Fruit fly (Drosophila melanogaster) whole organism, prepupa: ENCODE measurements around the gene Awh.

Source experiments
- Blimp-1 ChIP-seq: fragments of 200-800 bp; sonication (Bioruptor generic); optimal IDR thresholded peaks from 3 replicates; lab custom pipeline; 2017; ENCODE audit warnings: missing biosample characterization, missing genetic modification characterization, mild to moderate bottlenecking, moderate library complexity, missing genetic modification reagents
- CG10631 ChIP-seq: fragments of 200-800 bp; sonication (Bioruptor generic); optimal IDR thresholded peaks from 2 replicates; lab custom pipeline; 2016; ENCODE audit warnings: missing biosample characterization, missing genetic modification characterization
- CG10669 ChIP-seq: fragments of 200-800 bp; sonication (Bioruptor generic); optimal IDR thresholded peaks from 3 replicates; lab custom pipeline; 2018; ENCODE audit warnings: missing biosample characterization, mild to moderate bottlenecking, missing genetic modification characterization, moderate library complexity
- CG11294 ChIP-seq: fragments of 200-800 bp; sonication (Bioruptor generic); IDR thresholded peaks from 2 replicates; pipeline ENCODE4 v1.3.6; 2022; ENCODE audit warnings: missing biosample characterization, missing genetic modification characterization
- CG11762 ChIP-seq: fragments of 200-800 bp; sonication (Bioruptor generic); optimal IDR thresholded peaks from 3 replicates; lab custom pipeline; 2016; ENCODE audit warnings: missing biosample characterization, missing genetic modification characterization; ENCODE audit not compliant: insufficient read depth
- CG11902 ChIP-seq: fragments of 200-800 bp; sonication (Bioruptor generic); optimal IDR thresholded peaks from 3 replicates; lab custom pipeline; 2016; ENCODE audit warnings: missing biosample characterization, missing genetic modification characterization
- CG15336 ChIP-seq: fragments of 200-800 bp; sonication (Bioruptor generic); IDR thresholded peaks from 2 replicates; pipeline ENCODE4 v1.3.6; 2022; ENCODE audit warnings: missing biosample characterization, missing genetic modification characterization
- CG1621 ChIP-seq: fragments of 200-800 bp; sonication (Bioruptor generic); optimal IDR thresholded peaks from 3 replicates; lab custom pipeline; 2018; ENCODE audit warnings: missing biosample characterization, mild to moderate bottlenecking, missing genetic modification characterization
- CG3032 ChIP-seq: fragments of 200-800 bp; optimal IDR thresholded peaks from 2 replicates; lab custom pipeline; 2019; ENCODE audit warnings: missing biosample characterization, mild to moderate bottlenecking, missing genetic modification characterization, moderate library complexity
- CG31627 ChIP-seq: fragments of 200-800 bp; sonication (Bioruptor generic); optimal IDR thresholded peaks from 3 replicates; lab custom pipeline; 2016; ENCODE audit warnings: missing biosample characterization, missing genetic modification characterization
- CG34406 ChIP-seq: fragments of 200-800 bp; sonication (Bioruptor generic); optimal IDR thresholded peaks from 3 replicates; lab custom pipeline; 2016; ENCODE audit warnings: missing biosample characterization, missing genetic modification characterization
- CG4318 ChIP-seq: fragments of 200-800 bp; sonication (Bioruptor generic); optimal IDR thresholded peaks from 3 replicates; lab custom pipeline; 2017; ENCODE audit warnings: missing biosample characterization, mild to moderate bottlenecking, missing genetic modification characterization
- CG6163 ChIP-seq: fragments of 200-800 bp; sonication (Bioruptor generic); IDR thresholded peaks from 3 replicates; pipeline ENCODE4 v1.3.6; 2022; ENCODE audit warnings: missing biosample characterization, missing genetic modification characterization
- CG6276 ChIP-seq: fragments of 200-800 bp; sonication (Bioruptor generic); optimal IDR thresholded peaks from 2 replicates; lab custom pipeline; 2017; ENCODE audit warnings: missing biosample characterization, mild to moderate bottlenecking, missing genetic modification characterization
- CG6792 ChIP-seq: fragments of 200-800 bp; sonication (Bioruptor generic); optimal IDR thresholded peaks from 3 replicates; lab custom pipeline; 2016; ENCODE audit warnings: missing biosample characterization, missing genetic modification characterization
- CG6808 ChIP-seq: fragments of 200-800 bp; sonication (Bioruptor generic); optimal IDR thresholded peaks from 3 replicates; lab custom pipeline; 2017; ENCODE audit warnings: missing biosample characterization, missing genetic modification characterization, mild to moderate bottlenecking, moderate library complexity, missing genetic modification reagents
- CG6854 ChIP-seq: fragments of 200-800 bp; sonication (Bioruptor generic); optimal IDR thresholded peaks from 2 replicates; lab custom pipeline; 2017; ENCODE audit warnings: missing biosample characterization, mild to moderate bottlenecking, missing genetic modification characterization
- CG7368 ChIP-seq: fragments of 200-800 bp; sonication (Bioruptor generic); optimal IDR thresholded peaks from 3 replicates; lab custom pipeline; 2016; ENCODE audit warnings: missing biosample characterization, missing genetic modification characterization
- CG8119 ChIP-seq: fragments of 200-800 bp; sonication (Bioruptor generic); IDR thresholded peaks from 3 replicates; pipeline ENCODE4 v1.3.6; 2022; ENCODE audit warnings: missing biosample characterization, missing genetic modification characterization
- CG8319 ChIP-seq: fragments of 200-800 bp; sonication (Bioruptor generic); optimal IDR thresholded peaks from 3 replicates; lab custom pipeline; 2016; ENCODE audit warnings: missing biosample characterization, missing genetic modification characterization
- CG8632 ChIP-seq: fragments of 200-800 bp; sonication (Bioruptor generic); optimal IDR thresholded peaks from 3 replicates; lab custom pipeline; 2016; ENCODE audit warnings: missing biosample characterization, missing genetic modification characterization
- CG9139 ChIP-seq: fragments of 200-800 bp; sonication (Bioruptor generic); optimal IDR thresholded peaks from 3 replicates; lab custom pipeline; 2017; ENCODE audit warnings: missing biosample characterization, mild to moderate bottlenecking, missing genetic modification characterization
- Eip75B ChIP-seq: fragments of 200-800 bp; sonication (Bioruptor generic); optimal IDR thresholded peaks from 3 replicates; lab custom pipeline; 2016; ENCODE audit warnings: missing biosample characterization, missing genetic modification characterization
- Eip78C ChIP-seq: fragments of 200-800 bp; sonication (Bioruptor generic); peaks from one replicate; lab custom pipeline; 2016; ENCODE audit warnings: missing biosample characterization, missing genetic modification characterization
- Eip93F ChIP-seq: fragments of 200-800 bp; sonication (Bioruptor generic); optimal IDR thresholded peaks from 2 replicates; lab custom pipeline; 2016; ENCODE audit warnings: missing biosample characterization, mild to moderate bottlenecking, missing genetic modification characterization
- Ets21C ChIP-seq: fragments of 200-800 bp; sonication (Bioruptor generic); optimal IDR thresholded peaks from 3 replicates; lab custom pipeline; 2016; ENCODE audit warnings: missing biosample characterization, missing genetic modification characterization
- Ets96B ChIP-seq: fragments of 200-800 bp; optimal IDR thresholded peaks from 2 replicates; lab custom pipeline; 2019; ENCODE audit warnings: missing biosample characterization, mild to moderate bottlenecking, missing genetic modification characterization, moderate library complexity
- Gug ChIP-seq: fragments of 200-800 bp; sonication (Bioruptor generic); IDR thresholded peaks from 2 replicates; pipeline ENCODE4 v1.3.6; 2022; ENCODE audit warnings: missing biosample characterization, missing genetic modification characterization
- Hr39 ChIP-seq: fragments of 200-800 bp; sonication (Bioruptor generic); optimal IDR thresholded peaks from 2 replicates; lab custom pipeline; 2016; ENCODE audit warnings: missing biosample characterization, missing genetic modification characterization
- Hr4 ChIP-seq: fragments of 200-800 bp; sonication (Bioruptor generic); optimal IDR thresholded peaks from 3 replicates; lab custom pipeline; 2016; ENCODE audit warnings: missing biosample characterization, missing genetic modification characterization
- Lpt ChIP-seq: fragments of 200-800 bp; sonication (Bioruptor generic); optimal IDR thresholded peaks from 3 replicates; lab custom pipeline; 2016; ENCODE audit warnings: missing biosample characterization, missing genetic modification characterization
- Met ChIP-seq: fragments of 200-800 bp; sonication (Bioruptor generic); optimal IDR thresholded peaks from 3 replicates; lab custom pipeline; 2016; ENCODE audit warnings: missing biosample characterization, missing genetic modification characterization
- OdsH ChIP-seq: fragments of 200-800 bp; sonication (Bioruptor generic); optimal IDR thresholded peaks from 3 replicates; lab custom pipeline; 2016; ENCODE audit warnings: missing biosample characterization, missing genetic modification characterization
- Sox14 ChIP-seq: fragments of 200-800 bp; sonication (Bioruptor generic); optimal IDR thresholded peaks from 3 replicates; lab custom pipeline; 2016; ENCODE audit warnings: missing biosample characterization, missing genetic modification characterization
- Sox15 ChIP-seq: fragments of 200-800 bp; sonication (Bioruptor generic); optimal IDR thresholded peaks from 3 replicates; lab custom pipeline; 2016; ENCODE audit warnings: missing biosample characterization, missing genetic modification characterization
- achi ChIP-seq: fragments of 200-800 bp; sonication (Bioruptor generic); optimal IDR thresholded peaks from 3 replicates; lab custom pipeline; 2016; ENCODE audit warnings: missing biosample characterization, missing genetic modification characterization
- acj6 ChIP-seq: fragments of 200-800 bp; sonication (Bioruptor generic); optimal IDR thresholded peaks from 3 replicates; lab custom pipeline; 2016; ENCODE audit warnings: missing biosample characterization, missing genetic modification characterization
- cyc ChIP-seq: fragments of 200-800 bp; sonication (Bioruptor generic); optimal IDR thresholded peaks from 3 replicates; lab custom pipeline; 2016; ENCODE audit warnings: missing biosample characterization, missing genetic modification characterization
- dac ChIP-seq: fragments of 200-800 bp; sonication (Bioruptor generic); optimal IDR thresholded peaks from 2 replicates; lab custom pipeline; 2017; ENCODE audit warnings: missing biosample characterization, mild to moderate bottlenecking, missing genetic modification characterization
- dsx ChIP-seq: fragments of 200-800 bp; optimal IDR thresholded peaks from 3 replicates; lab custom pipeline; 2019; ENCODE audit warnings: missing biosample characterization, mild to moderate bottlenecking, missing genetic modification characterization, moderate library complexity; ENCODE audit not compliant: poor library complexity, severe bottlenecking
- eg ChIP-seq: fragments of 200-800 bp; sonication (Bioruptor generic); IDR thresholded peaks from 3 replicates; pipeline ENCODE4 v1.3.6; 2022; ENCODE audit warnings: missing biosample characterization, missing genetic modification characterization
- esn ChIP-seq: fragments of 200-800 bp; sonication (Bioruptor generic); optimal IDR thresholded peaks from 2 replicates; lab custom pipeline; 2016; ENCODE audit warnings: missing biosample characterization, mild to moderate bottlenecking, missing genetic modification characterization, moderate library complexity
- fd85E ChIP-seq: fragments of 200-800 bp; sonication (Bioruptor generic); optimal IDR thresholded peaks from 3 replicates; lab custom pipeline; 2016; ENCODE audit warnings: missing biosample characterization, missing genetic modification characterization
- fkh ChIP-seq: fragments of 200-800 bp; sonication (Bioruptor generic); optimal IDR thresholded peaks from 3 replicates; lab custom pipeline; 2017; ENCODE audit warnings: missing biosample characterization, mild to moderate bottlenecking, missing genetic modification characterization, moderate library complexity
- net ChIP-seq: fragments of 200-800 bp; sonication (Bioruptor generic); optimal IDR thresholded peaks from 3 replicates; lab custom pipeline; 2016; ENCODE audit warnings: missing biosample characterization, missing genetic modification characterization
- pdm3 ChIP-seq: fragments of 200-800 bp; sonication (Bioruptor generic); optimal IDR thresholded peaks from 3 replicates; lab custom pipeline; 2016; ENCODE audit warnings: missing biosample characterization, missing genetic modification characterization
- salr ChIP-seq, 2 experiments: fragments of 200-800 bp; sonication (Bioruptor generic); optimal IDR thresholded peaks; 3 replicates each; lab custom pipeline; 2016 to 2018; ENCODE audit warnings: missing biosample characterization in 2 of 2, missing genetic modification characterization in 2 of 2, mild to moderate bottlenecking in 1 of 2
- spab ChIP-seq: fragments of 200-800 bp; sonication (Bioruptor generic); optimal IDR thresholded peaks from 2 replicates; lab custom pipeline; 2017; ENCODE audit warnings: missing biosample characterization, mild to moderate bottlenecking, missing genetic modification characterization, missing genetic modification reagents
- ss ChIP-seq, 2 experiments: fragments of 200-800 bp; sonication (Bioruptor generic); optimal IDR thresholded peaks; 2 replicates in 1 of 2; 3 replicates in 1 of 2; lab custom pipeline; 2017 to 2018; ENCODE audit warnings: mild to moderate bottlenecking in 2 of 2, missing biosample characterization in 2 of 2, missing genetic modification characterization in 2 of 2, moderate library complexity in 1 of 2
- svp ChIP-seq: fragments of 200-800 bp; sonication (Bioruptor generic); peaks from one replicate; lab custom pipeline; 2016; ENCODE audit warnings: missing biosample characterization, missing genetic modification characterization
- topi ChIP-seq: fragments of 200-800 bp; sonication (Bioruptor generic); optimal IDR thresholded peaks from 3 replicates; lab custom pipeline; 2016; ENCODE audit warnings: missing biosample characterization, missing genetic modification characterization
- vri ChIP-seq: fragments of 200-800 bp; sonication (Bioruptor generic); optimal IDR thresholded peaks from 3 replicates; lab custom pipeline; 2016; ENCODE audit warnings: missing biosample characterization, mild to moderate bottlenecking, missing genetic modification characterization

Gene Awh

DNA sequence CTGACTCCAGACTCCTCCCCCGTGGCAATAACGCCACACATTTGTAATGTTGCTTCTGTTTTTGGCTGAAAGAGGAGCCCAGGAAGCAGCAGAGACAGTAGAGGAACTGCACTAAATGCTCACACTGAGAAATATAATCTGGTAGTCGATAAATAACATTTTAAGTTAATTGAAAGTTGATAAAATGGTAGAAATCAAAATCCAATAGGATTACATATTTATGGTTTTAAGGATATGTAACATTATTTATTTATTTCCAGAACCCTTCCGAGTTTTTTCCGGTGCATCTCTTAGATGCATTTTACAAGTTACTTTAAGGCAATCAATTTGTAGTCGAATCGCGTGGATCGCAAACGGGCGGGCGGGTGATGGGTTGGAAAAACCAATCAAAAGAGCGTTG is 44.9 kb downstream of the Awh start:
- TF ChIP-seq CG15336 = no peak; the same call in 1 of the 2 replicates
- TF ChIP-seq Hr4 = peak; percentile 30
- 0 out of 3 replicates have a peak, but pooled peaks have one; percentile 44 for TF ChIP-seq eg (GFP tag; lab: Robert Waterston, UW)
- TF ChIP-seq cyc (GFP tag; lab: Kevin White, UChicago) = no peak
- peak; percentile 53; the same call in 1 of the 3 replicates for TF ChIP-seq CG8119 (GFP tag; lab: Robert Waterston, UW)
- peak; percentile 16 for TF ChIP-seq OdsH
- TF ChIP-seq salr (GFP tag; optimal IDR thresholded peaks at IDR 0.05; lab: Kevin White, UChicago) = peak in 1 of 2 experiments; percentile 20
- peak; percentile 24 for TF ChIP-seq acj6
- TF ChIP-seq CG7368 (GFP tag; lab: Kevin White, UChicago) = no peak
- TF ChIP-seq Eip93F (GFP tag; lab: Kevin White, UChicago) = no peak
- TF ChIP-seq CG8632 (GFP tag; lab: Kevin White, UChicago) = no peak
- TF ChIP-seq CG34406 (GFP tag; lab: Kevin White, UChicago) = peak; percentile 7
- no peak for TF ChIP-seq CG31627 (GFP tag; lab: Kevin White, UChicago)
- peak; percentile 29 for TF ChIP-seq spab
- no peak for TF ChIP-seq CG11294 (GFP tag; lab: Robert Waterston, UW)
- TF ChIP-seq svp (GFP tag; lab: Kevin White, UChicago) = no peak
- no peak for TF ChIP-seq Gug (GFP tag; lab: Robert Waterston, UW)
- TF ChIP-seq Ets21C = no peak
- no peak for TF ChIP-seq fkh (GFP tag; lab: Kevin White, UChicago)
- TF ChIP-seq Ets96B (tag; lab: Kevin White, UChicago) = peak; percentile 41
- peak; percentile 38 for TF ChIP-seq dsx
- TF ChIP-seq CG8319 (GFP tag; lab: Kevin White, UChicago) = no peak
- no peak for TF ChIP-seq CG11902
- no peak for TF ChIP-seq CG1621 (tag; lab: Kevin White, UChicago)
- TF ChIP-seq CG10669 (GFP tag; lab: Kevin White, UChicago) = peak; percentile 42
- TF ChIP-seq pdm3 (GFP tag; lab: Kevin White, UChicago) = peak; percentile 22
- peak; percentile 34 for TF ChIP-seq CG6808
- peak; percentile 21 for TF ChIP-seq achi (GFP tag; lab: Kevin White, UChicago)
- peak; percentile 27 for TF ChIP-seq CG3032 (tag; lab: Kevin White, UChicago)
- peak; percentile 62; the same call in 2 of the 3 replicates for TF ChIP-seq CG6163 (GFP tag; lab: Robert Waterston, UW)
- TF ChIP-seq esn = peak; percentile 18
- TF ChIP-seq Met (GFP tag; lab: Kevin White, UChicago) = peak; percentile 13
- TF ChIP-seq CG6854 (GFP tag; lab: Kevin White, UChicago) = no peak
- TF ChIP-seq Eip75B (GFP tag; lab: Kevin White, UChicago) = peak; percentile 12
- peak; percentile 27 for TF ChIP-seq CG6792 (GFP tag; lab: Kevin White, UChicago)
- no peak for TF ChIP-seq Blimp-1 (GFP tag; lab: Kevin White, UChicago)
- TF ChIP-seq topi (GFP tag; lab: Kevin White, UChicago) = peak; percentile 2
- no peak for TF ChIP-seq fd85E
- no peak for TF ChIP-seq Sox15
- TF ChIP-seq CG9139 (GFP tag; lab: Kevin White, UChicago) = no peak
- TF ChIP-seq Hr39 = peak; percentile 3
- no peak for TF ChIP-seq dac (GFP tag; lab: Kevin White, UChicago)
- TF ChIP-seq Sox14 (GFP tag; lab: Kevin White, UChicago) = peak; percentile 9
- TF ChIP-seq Eip78C (GFP tag; lab: Kevin White, UChicago) = peak; percentile 73
- TF ChIP-seq net = no peak
- no peak for TF ChIP-seq CG11762 (GFP tag; lab: Kevin White, UChicago)
- no peak for TF ChIP-seq vri
- no peak for TF ChIP-seq CG4318
- no peak for TF ChIP-seq ss (GFP tag; optimal IDR thresholded peaks at IDR 0.05; lab: Kevin White, UChicago)
- TF ChIP-seq Lpt = peak; percentile 21
- peak; percentile 43 for TF ChIP-seq CG10631 (GFP tag; lab: Kevin White, UChicago)
- no peak for TF ChIP-seq CG6276 (GFP tag; lab: Kevin White, UChicago)
